Worm (Caenorhabditis elegans) whole organism, L1 larva: ENCODE measurements around the gene gldc-1.

Experiments used
- C16A3.4 ChIP-seq: fragments of 150-350 bp; optimal IDR thresholded peaks from 2 replicates; lab custom pipeline; 2014; ENCODE audit warnings: missing biosample characterization, missing genetic modification characterization
- dpl-1 ChIP-seq, 3 experiments: fragments of 150-350 bp in 2 of 3; sonication (generic microtip) in 1 of 3; optimal IDR thresholded peaks; 2 replicates each; lab custom pipeline; 2014 to 2017; ENCODE audit warnings: missing biosample characterization in 3 of 3, missing genetic modification characterization in 3 of 3, missing genetic modification reagents in 3 of 3
- snpc-4 ChIP-seq: fragments of 150-350 bp; optimal IDR thresholded peaks from 2 replicates; lab custom pipeline; 2014; ENCODE audit warnings: missing biosample characterization, missing genetic modification characterization

DNA sequence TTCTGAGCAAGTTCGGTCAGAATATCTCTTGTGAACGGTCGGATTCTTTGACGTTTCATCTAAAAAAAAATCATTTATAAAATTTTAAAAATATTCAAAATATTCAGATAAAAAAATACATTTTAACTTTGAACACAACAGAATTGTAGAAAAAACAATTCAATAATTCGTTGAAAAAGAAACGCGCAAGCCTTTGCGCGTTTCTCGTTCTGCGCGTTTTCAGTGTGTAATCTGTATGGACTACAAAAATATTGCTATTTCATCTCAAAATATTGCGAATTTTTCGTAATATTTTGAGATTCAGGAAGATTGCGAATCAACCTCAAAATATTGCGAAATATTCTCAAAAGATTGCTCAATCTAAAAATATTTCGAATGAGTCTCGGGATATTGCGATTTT is 5.7 kb downstream of the gldc-1 start, which contains the start of gene R12C12.7:
- TF ChIP-seq dpl-1 (GFP tag; optimal IDR thresholded peaks at IDR 0.05; lab: Kevin White, UChicago) = peak; percentile 9 to 55 (median 29)
- TF ChIP-seq C16A3.4 (tag; lab: Kevin White, UChicago) = peak; percentile 40
- TF ChIP-seq snpc-4 (tag; lab: Kevin White, UChicago) = no peak
